Fruit fly (Drosophila melanogaster): ENCODE results near the gene CG45099.

Gene CG45099

DNA sequence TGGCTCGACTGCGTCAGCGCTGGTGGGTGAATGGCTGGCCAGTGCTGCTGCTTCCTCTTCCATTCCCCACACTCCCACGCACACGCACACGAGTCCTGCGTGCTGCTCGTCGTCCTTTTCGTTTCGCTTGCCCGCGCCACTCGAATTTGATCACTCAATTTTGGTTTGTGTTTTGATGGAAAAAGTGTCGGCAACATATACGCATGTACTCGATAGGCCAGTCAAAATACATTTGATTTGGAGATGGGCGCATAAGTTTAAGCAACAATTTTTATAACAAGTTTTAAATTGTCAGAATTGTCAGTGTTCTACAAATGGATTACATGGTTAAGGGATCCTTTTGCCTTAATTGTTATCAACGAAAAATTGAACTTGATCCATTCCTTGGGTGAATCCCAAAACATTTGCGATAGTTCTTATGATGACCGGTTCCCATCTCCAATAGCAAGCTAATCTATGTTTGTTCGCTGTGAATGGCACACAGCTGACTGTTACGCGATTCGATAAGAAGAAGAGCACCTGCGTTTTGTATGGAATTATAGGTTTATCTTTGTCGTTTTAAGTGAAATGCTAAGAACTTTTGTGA, 11.0 kb downstream of the CG45099 start, which contains the start of the genes Mitofilin and mRpL35 (continued):
- TF ChIP-seq CG10669 (GFP tag; optimal IDR thresholded peaks at IDR 0.05) (no peak), CG8632 (GFP tag; optimal IDR thresholded peaks at IDR 0.05) (no peak), CG1621 (tag; optimal IDR thresholded peaks at IDR 0.05) (no peak), CG8319 (GFP tag; optimal IDR thresholded peaks at IDR 0.05) (no peak), eg (GFP tag; IDR thresholded peaks at IDR 0.05) (no peak), CG11294 (GFP tag; IDR thresholded peaks at IDR 0.05) (no peak; the same call in 1 of the 2 replicates), CG11902 (GFP tag; optimal IDR thresholded peaks at IDR 0.05) (peak; percentile 13), Eip78C (GFP tag) (peak; percentile 69), Ets21C (GFP tag; optimal IDR thresholded peaks at IDR 0.05) (peak; percentile 6), Hr39 (GFP tag; optimal IDR thresholded peaks at IDR 0.05) (peak; percentile 66), Sox15 (GFP tag; optimal IDR thresholded peaks at IDR 0.05) (peak; percentile 51), dac (GFP tag; optimal IDR thresholded peaks at IDR 0.05) (peak; percentile 3), fkh (GFP tag; optimal IDR thresholded peaks at IDR 0.05) (no peak), CG6792 (GFP tag; optimal IDR thresholded peaks at IDR 0.05) (peak; percentile 2), CG3032 (tag; optimal IDR thresholded peaks at IDR 0.05) (peak; percentile 49), pdm3 (GFP tag; optimal IDR thresholded peaks at IDR 0.05) (no peak), fd59A (GFP tag; optimal IDR thresholded peaks at IDR 0.05) (no peak), cyc (GFP tag; optimal IDR thresholded peaks at IDR 0.05) (peak; percentile 53), dsx (GFP tag; optimal IDR thresholded peaks at IDR 0.05; ENCODE audit: poor library complexity, severe bottlenecking) (no peak)

DNA sequence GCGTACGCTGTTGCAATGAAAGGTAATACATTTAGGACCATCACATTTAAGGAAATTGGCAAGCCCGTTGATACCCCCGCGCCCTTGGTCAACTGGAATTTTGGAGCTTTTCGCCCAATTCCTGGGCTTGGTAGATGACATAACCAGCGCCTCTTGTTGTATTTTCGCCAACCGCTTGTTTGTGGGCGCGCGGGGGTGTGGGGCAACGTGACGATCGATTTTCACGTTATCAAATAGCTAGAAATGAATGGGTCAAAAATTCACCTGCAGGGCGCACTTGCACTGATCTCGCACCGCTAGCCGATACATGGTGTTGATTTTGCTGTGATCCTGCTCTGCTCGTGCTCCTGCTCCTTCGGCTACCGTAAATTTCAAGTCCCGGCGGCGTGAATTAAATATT, 11.5 kb downstream of the CG45099 start:
- TF ChIP-seq CG6808 (GFP tag; optimal IDR thresholded peaks at IDR 0.05) (no peak), CG8632 (GFP tag; optimal IDR thresholded peaks at IDR 0.05) (no peak), vri (GFP tag; optimal IDR thresholded peaks at IDR 0.05) (peak; percentile 90), Eip78C (GFP tag) (peak; percentile 17), CG15336 (GFP tag; IDR thresholded peaks at IDR 0.05) (0 out of 2 replicates have a peak, but pooled peaks have one; percentile 16)

DNA sequence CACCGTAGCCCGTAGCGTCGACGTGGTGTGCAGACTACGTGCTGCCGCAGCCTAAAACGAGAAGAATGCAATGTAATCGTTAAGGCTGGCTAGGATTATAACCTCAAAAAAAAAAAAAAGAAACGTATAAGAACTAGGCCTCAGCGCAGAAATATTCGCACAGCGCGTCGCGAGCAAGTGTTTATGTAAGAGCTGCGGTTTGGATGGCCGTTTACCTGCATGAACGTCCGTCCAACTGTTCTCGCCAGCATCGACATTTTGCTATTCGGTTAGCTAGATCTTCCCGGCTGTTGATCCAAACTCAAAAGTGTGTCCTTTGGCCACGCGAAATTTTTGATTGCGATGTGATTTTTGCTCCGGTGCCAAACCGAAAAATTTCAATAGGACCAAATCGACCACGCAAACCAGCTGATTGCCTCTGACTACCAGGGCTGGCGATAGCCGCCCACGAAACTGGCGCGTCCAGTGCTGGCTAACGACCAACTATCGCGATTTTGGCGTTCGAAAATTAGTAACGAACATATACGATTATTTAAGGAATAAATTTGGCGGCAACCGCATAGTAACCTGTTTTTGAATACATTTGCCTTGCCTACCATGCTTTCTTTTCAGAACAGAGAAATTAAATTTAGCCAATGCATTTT, 15.2 kb downstream of the CG45099 start, which contains the start of gene Idh3b:
TSS of gene Idh3b (minus strand) at position 606 of the 644 bp plus-strand sequence.
- TF ChIP-seq Blimp-1 (GFP tag; optimal IDR thresholded peaks at IDR 0.05) = no peak
- peak; percentile 30 for TF ChIP-seq dsx (GFP tag; optimal IDR thresholded peaks at IDR 0.05; ENCODE audit: poor library complexity, severe bottlenecking)
- peak; percentile 29 for TF ChIP-seq CG6792 (GFP tag; optimal IDR thresholded peaks at IDR 0.05)
- peak; percentile 70 for TF ChIP-seq vri (GFP tag; optimal IDR thresholded peaks at IDR 0.05)
- TF ChIP-seq Ets21C (GFP tag; optimal IDR thresholded peaks at IDR 0.05) = peak; percentile 29
- no peak for TF ChIP-seq Gug (GFP tag; IDR thresholded peaks at IDR 0.05)
- TF ChIP-seq Hr39 (GFP tag; optimal IDR thresholded peaks at IDR 0.05) = peak; percentile 55
- TF ChIP-seq CG11902 (GFP tag; optimal IDR thresholded peaks at IDR 0.05) = peak; percentile 21
- peak in 1 of 2 experiments; percentile 26 for TF ChIP-seq ss (GFP tag; optimal IDR thresholded peaks at IDR 0.05)
- peak; percentile 54 for TF ChIP-seq topi (GFP tag; optimal IDR thresholded peaks at IDR 0.05)
- TF ChIP-seq acj6 (GFP tag; optimal IDR thresholded peaks at IDR 0.05) = peak; percentile 50
- peak; percentile 53 for TF ChIP-seq CG31627 (GFP tag; optimal IDR thresholded peaks at IDR 0.05)
- TF ChIP-seq Ets96B (tag; optimal IDR thresholded peaks at IDR 0.05) = no peak
- TF ChIP-seq cyc (GFP tag; optimal IDR thresholded peaks at IDR 0.05) = peak; percentile 56
- no peak for TF ChIP-seq dac (GFP tag; optimal IDR thresholded peaks at IDR 0.05)
- peak; percentile 10 for TF ChIP-seq CG10631 (GFP tag; optimal IDR thresholded peaks at IDR 0.05)
- TF ChIP-seq Sox14 (GFP tag; optimal IDR thresholded peaks at IDR 0.05) = peak; percentile 55
- TF ChIP-seq pdm3 (GFP tag; optimal IDR thresholded peaks at IDR 0.05) = no peak
- TF ChIP-seq CG3032 (tag; optimal IDR thresholded peaks at IDR 0.05) = peak; percentile 46
- TF ChIP-seq Eip78C (GFP tag) = peak; percentile 76
- TF ChIP-seq CG7368 (GFP tag; optimal IDR thresholded peaks at IDR 0.05) = no peak
- no peak for TF ChIP-seq CG32006 (GFP tag; optimal IDR thresholded peaks at IDR 0.05)
- no peak for TF ChIP-seq CG15336 (GFP tag; IDR thresholded peaks at IDR 0.05)
- TF ChIP-seq Sox15 (GFP tag; optimal IDR thresholded peaks at IDR 0.05) = peak; percentile 16
- TF ChIP-seq Sox102F (GFP tag; optimal IDR thresholded peaks at IDR 0.05) = no peak
- TF ChIP-seq esn (GFP tag; optimal IDR thresholded peaks at IDR 0.05) = peak; percentile 64
- peak; percentile 62 for TF ChIP-seq lz (GFP tag; optimal IDR thresholded peaks at IDR 0.05)
